Worm (Caenorhabditis elegans): ENCODE data around the gene pxl-1.

pxl-1 gene

DNA sequence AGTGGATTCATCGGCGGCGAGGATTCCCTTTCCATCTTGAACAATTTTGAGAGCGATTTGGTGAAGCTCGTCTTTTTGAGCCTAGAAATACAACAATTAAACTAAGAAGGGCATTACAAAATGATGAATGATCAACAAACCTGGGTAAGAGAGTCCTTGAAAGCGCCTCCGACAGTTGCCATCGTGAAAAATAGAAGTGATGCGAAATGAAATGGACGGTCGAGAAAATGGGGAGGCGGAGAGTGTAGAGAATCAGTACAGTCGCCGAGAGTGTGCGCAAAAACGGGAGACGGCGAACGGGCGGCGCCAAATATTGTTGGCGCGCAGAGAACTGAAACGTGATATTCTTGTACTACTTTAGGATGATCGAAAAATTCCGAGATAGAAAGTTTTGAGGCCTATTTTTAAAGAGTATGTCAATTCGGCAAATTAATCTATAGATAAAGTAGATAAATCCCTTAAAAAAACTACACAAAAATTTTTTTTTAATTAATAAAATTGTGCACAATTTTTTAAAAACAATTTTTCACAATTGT is 19.6 kb downstream of the pxl-1 start, which contains the start of gene aldo-2 (continued):
- TF ChIP-seq mdl-1 (tag; optimal IDR thresholded peaks at IDR 0.05) (peak in 1 of 2 experiments; percentile 40), ceh-90 (tag; optimal IDR thresholded peaks at IDR 0.05) (no peak), ceh-63 (GFP tag; optimal IDR thresholded peaks at IDR 0.05) (no peak), mef-2 (tag; optimal IDR thresholded peaks at IDR 0.05) (no peak), egl-13 (tag; optimal IDR thresholded peaks at IDR 0.05) (no peak), mab-9 (GFP tag; IDR thresholded peaks at IDR 0.05) (no peak), aha-1 (tag; optimal IDR thresholded peaks at IDR 0.05) (no peak), hlh-4 (tag; optimal IDR thresholded peaks at IDR 0.05) (no peak), elt-3 (tag; optimal IDR thresholded peaks at IDR 0.05) (peak in 1 of 6 experiments; percentile 30), tbx-2 (tag; optimal IDR thresholded peaks at IDR 0.05) (peak; percentile 22), alr-1 (tag; optimal IDR thresholded peaks at IDR 0.05; ENCODE audit: borderline replicate concordance) (no peak), unc-86 (tag; optimal IDR thresholded peaks at IDR 0.05) (no peak), efl-3 (GFP tag; optimal IDR thresholded peaks at IDR 0.05) (no peak), unc-130 (tag; optimal IDR thresholded peaks at IDR 0.05) (no peak), dpl-1 (GFP tag; optimal IDR thresholded peaks at IDR 0.05) (peak in 2 of 3 experiments; percentile 22 to 33), lin-14 (GFP tag; optimal IDR thresholded peaks at IDR 0.05) (peak; percentile 76), xbp-1 (tag; optimal IDR thresholded peaks at IDR 0.05) (no peak), ama-1 (optimal IDR thresholded peaks at IDR 0.05) (peak; percentile 56), hpl-2 (GFP tag; optimal IDR thresholded peaks at IDR 0.05) (no peak), nhr-85 (tag) (peak; percentile 84), snu-23 (GFP tag; optimal IDR thresholded peaks at IDR 0.05) (peak; percentile 57), nhr-19 (GFP tag; conservative IDR thresholded peaks at IDR 0.05) (peak; percentile 6; the same call in 1 of the 2 replicates), nhr-12 (tag; optimal IDR thresholded peaks at IDR 0.05) (no peak), ces-1 (GFP tag; optimal IDR thresholded peaks at IDR 0.05) (no peak), lin-39 (tag; optimal IDR thresholded peaks at IDR 0.05) (no peak), nhr-77 (tag; optimal IDR thresholded peaks at IDR 0.05) (no peak), C16A3.4 (tag; optimal IDR thresholded peaks at IDR 0.05) (no peak), fkh-8 (tag; optimal IDR thresholded peaks at IDR 0.05) (no peak)

DNA sequence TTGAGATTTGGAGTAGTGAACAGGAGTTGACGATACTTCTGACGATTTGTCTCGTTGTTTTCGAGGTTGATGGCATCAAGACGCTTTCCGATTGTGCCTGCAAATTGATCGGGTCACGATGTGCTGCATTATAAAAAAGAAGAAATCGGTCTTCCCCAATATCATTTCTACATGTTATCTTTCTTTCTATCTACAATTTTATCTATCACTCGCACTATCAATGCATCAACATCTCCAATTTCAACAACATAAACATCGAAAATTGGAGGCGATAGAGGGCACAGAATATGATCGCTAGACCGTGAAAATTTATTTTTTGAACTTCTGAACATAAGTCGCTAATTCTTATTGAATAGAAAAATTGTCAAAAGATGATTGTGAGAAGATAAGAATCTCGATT is 20.1 kb downstream of the pxl-1 start:
- TF ChIP-seq efl-1 (optimal IDR thresholded peaks at IDR 0.05), result no peak
- TF ChIP-seq efl-1 (GFP tag; optimal IDR thresholded peaks at IDR 0.05 in 1 of 2), result peak in 1 of 2 experiments; percentile 32
- TF ChIP-seq C04F5.9 (tag; optimal IDR thresholded peaks at IDR 0.05), result no peak
- peak; percentile 42 for TF ChIP-seq elt-2 (tag; optimal IDR thresholded peaks at IDR 0.05)

DNA sequence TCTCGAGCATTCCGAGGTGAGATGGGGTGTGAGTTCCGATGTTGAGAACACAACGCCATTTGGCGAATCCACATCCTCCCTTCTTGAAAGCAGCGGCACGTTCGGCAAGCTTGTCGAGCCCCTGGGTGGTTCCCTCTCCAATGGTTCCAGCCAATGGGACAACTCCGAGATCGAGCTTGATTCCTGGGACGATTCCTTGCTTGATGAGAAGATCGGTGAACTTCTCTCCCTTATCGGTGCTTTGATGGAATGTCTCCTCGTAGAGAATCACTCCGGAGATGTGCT is 20.5 kb downstream of the pxl-1 start:
- TF ChIP-seq lin-13 (GFP tag; optimal IDR thresholded peaks at IDR 0.05) (no peak), nhr-85 (tag) (peak; percentile 36)

DNA sequence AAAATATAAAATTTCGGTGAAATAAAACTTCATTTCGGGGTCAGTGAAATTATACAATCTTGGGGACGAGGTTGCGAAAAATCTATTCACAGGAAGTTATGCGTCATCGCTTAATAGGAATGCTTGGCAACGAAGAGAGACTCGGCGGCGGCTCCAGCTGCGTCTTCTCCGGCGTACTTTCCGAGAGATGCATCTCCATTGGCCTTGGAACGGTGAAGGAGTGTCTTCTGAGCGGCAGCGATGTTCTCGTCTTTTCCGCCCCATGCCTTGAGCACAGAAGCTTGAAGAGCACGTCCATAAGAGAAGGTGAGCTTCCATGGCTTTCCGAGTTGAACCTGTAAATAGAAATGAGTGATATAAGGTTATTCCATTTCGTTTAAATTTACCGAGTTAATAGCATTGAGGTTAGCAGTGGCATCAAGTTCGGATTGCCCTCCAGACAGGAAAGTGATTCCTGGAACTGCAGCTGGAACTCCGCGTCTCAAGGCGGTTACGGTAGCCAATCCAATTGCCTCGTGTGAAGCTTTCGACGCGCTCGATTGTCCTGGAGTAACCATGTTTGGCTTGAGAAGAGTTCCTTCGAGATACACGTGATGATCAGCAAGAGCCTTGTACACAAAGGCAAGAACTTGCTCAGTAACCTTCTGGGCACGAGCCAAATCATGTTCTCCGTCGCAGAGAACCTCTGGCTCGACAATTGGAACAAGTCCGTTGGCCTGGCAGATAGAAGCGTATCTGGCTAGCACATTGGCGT is 21.0 kb downstream of the pxl-1 start:
- TF ChIP-seq grh-1 (GFP tag; IDR thresholded peaks at IDR 0.05) (no peak), dsc-1 (tag; optimal IDR thresholded peaks at IDR 0.05) (peak; percentile 19), efl-1 (optimal IDR thresholded peaks at IDR 0.05) (no peak), efl-1 (GFP tag; optimal IDR thresholded peaks at IDR 0.05 in 1 of 2) (peak in 1 of 2 experiments; percentile 77)

DNA sequence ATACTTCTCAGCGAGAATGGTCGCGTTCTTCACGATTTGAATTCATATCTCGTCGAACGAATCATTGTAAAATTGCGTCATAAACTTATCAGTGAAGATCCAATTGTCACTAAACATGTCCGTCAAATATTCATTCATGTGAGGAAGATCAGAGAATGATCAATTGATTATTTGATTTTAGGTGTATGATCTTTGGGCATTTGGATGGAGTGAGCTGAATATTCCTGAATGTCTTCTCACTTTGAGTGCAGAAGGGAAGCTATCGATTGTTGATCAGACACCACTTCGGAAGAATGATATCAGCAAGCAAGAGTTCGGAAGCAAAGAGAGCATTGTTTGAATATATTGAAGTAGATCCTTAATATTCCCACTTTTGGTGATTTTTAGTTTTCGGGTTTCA is 21.6 kb downstream of the pxl-1 start:
- peak; percentile 91 for TF ChIP-seq ama-1 (optimal IDR thresholded peaks at IDR 0.05)
- TF ChIP-seq grh-1 (GFP tag; IDR thresholded peaks at IDR 0.05), result peak; percentile 22; the same call in 1 of the 2 replicates
- no peak for TF ChIP-seq ces-1 (GFP tag; optimal IDR thresholded peaks at IDR 0.05)
- no peak for TF ChIP-seq pqm-1 (tag; optimal IDR thresholded peaks at IDR 0.05)
- TF ChIP-seq tbx-2 (tag; optimal IDR thresholded peaks at IDR 0.05), result no peak
- peak; percentile 13 for TF ChIP-seq elt-2 (tag; optimal IDR thresholded peaks at IDR 0.05)
- no peak for TF ChIP-seq nhr-12 (tag; optimal IDR thresholded peaks at IDR 0.05)
- peak in 4 of 6 experiments; percentile 7 to 51 (median 35) for TF ChIP-seq elt-3 (tag; optimal IDR thresholded peaks at IDR 0.05)
- TF ChIP-seq sup-37 (GFP tag; optimal IDR thresholded peaks at IDR 0.05), result no peak
- no peak for TF ChIP-seq tlp-1 (tag; optimal IDR thresholded peaks at IDR 0.05)
- TF ChIP-seq rnt-1 (tag; optimal IDR thresholded peaks at IDR 0.05), result no peak
- no peak for TF ChIP-seq F16B12.6 (tag; optimal IDR thresholded peaks at IDR 0.05)
- TF ChIP-seq alr-1 (tag; optimal IDR thresholded peaks at IDR 0.05; ENCODE audit: borderline replicate concordance), result no peak
- no peak for TF ChIP-seq dsc-1 (tag; optimal IDR thresholded peaks at IDR 0.05)
- TF ChIP-seq blmp-1 (tag; optimal IDR thresholded peaks at IDR 0.05), result peak; percentile 39
- TF ChIP-seq fkh-4 (tag; optimal IDR thresholded peaks at IDR 0.05; ENCODE audit: borderline replicate concordance), result no peak
- no peak for TF ChIP-seq ceh-8 (GFP tag; optimal IDR thresholded peaks at IDR 0.05)
- TF ChIP-seq mdl-1 (tag; optimal IDR thresholded peaks at IDR 0.05), result no peak
- no peak for TF ChIP-seq nhr-237 (tag; optimal IDR thresholded peaks at IDR 0.05)
- TF ChIP-seq ceh-90 (tag; optimal IDR thresholded peaks at IDR 0.05), result no peak

All from whole organism, L1 larva.